Fruit fly (Drosophila melanogaster): ENCODE measurements around the gene CG32603.

The CG32603 gene

dm6 chrX:14169068-14169642 is 15.2 kb upstream of the CG32603 start, which contains the start of gene CG12480 (continued):
- TF ChIP-seq CG1647 (GFP tag; optimal IDR thresholded peaks at IDR 0.05) (no peak), dysf (GFP tag; IDR thresholded peaks at IDR 0.05) (peak; percentile 70; the same call in 2 of the 3 replicates), HLHmδ (GFP tag; optimal IDR thresholded peaks at IDR 0.05) (no peak), CG3407 (GFP tag; optimal IDR thresholded peaks at IDR 0.05) (no peak), CG13296 (GFP tag; optimal IDR thresholded peaks at IDR 0.05) (peak; percentile 51), Hr39 (optimal IDR thresholded peaks at IDR 0.05) (no peak), aop (GFP tag; IDR thresholded peaks at IDR 0.05) (no peak), sd (tag; optimal IDR thresholded peaks at IDR 0.05) (peak; percentile 38), CG12104 (GFP tag; optimal IDR thresholded peaks at IDR 0.05) (no peak), Ptx1 (GFP tag; IDR thresholded peaks at IDR 0.05) (0 out of 2 replicates have a peak, but pooled peaks have one; percentile 23), CG12942 (GFP tag; optimal IDR thresholded peaks at IDR 0.05) (no peak), CG6654 (GFP tag; optimal IDR thresholded peaks at IDR 0.05) (no peak), chinmo (GFP tag; IDR thresholded peaks at IDR 0.05; ENCODE audit: partially characterized antibody) (no peak), CG2116 (GFP tag; optimal IDR thresholded peaks at IDR 0.05) (no peak), CG14965 (GFP tag; optimal IDR thresholded peaks at IDR 0.05; ENCODE audit: borderline replicate concordance) (no peak), zfh1 (GFP tag; IDR thresholded peaks at IDR 0.05) (no peak; the same call in 2 of the 3 replicates), CG3847 (GFP tag; IDR thresholded peaks at IDR 0.05) (peak; percentile 66), nau (GFP tag; optimal IDR thresholded peaks at IDR 0.05) (no peak), Jarid2 (GFP tag; optimal IDR thresholded peaks at IDR 0.05) (no peak), toy (GFP tag; IDR thresholded peaks at IDR 0.05) (no peak), sim (GFP tag; IDR thresholded peaks at IDR 0.05) (no peak), bsh (GFP tag; optimal IDR thresholded peaks at IDR 0.05) (no peak), CG3995 (GFP tag; optimal IDR thresholded peaks at IDR 0.05) (no peak), CG9797 (GFP tag; optimal IDR thresholded peaks at IDR 0.05) (no peak), crol (GFP tag; IDR thresholded peaks at IDR 0.05) (no peak), Hand (GFP tag; optimal IDR thresholded peaks at IDR 0.05) (no peak), HmgZ (tag; optimal IDR thresholded peaks at IDR 0.05) (peak; percentile 44), CG31441 (GFP tag; IDR thresholded peaks at IDR 0.05) (no peak), cwo (GFP tag; optimal IDR thresholded peaks at IDR 0.05) (peak; percentile 27), Aef1 (GFP tag; IDR thresholded peaks at IDR 0.05) (no peak), CG8359 (GFP tag; optimal IDR thresholded peaks at IDR 0.05; ENCODE audit: borderline replicate concordance) (no peak), hth (optimal IDR thresholded peaks at IDR 0.05) (no peak), sens-2 (GFP tag; IDR thresholded peaks at IDR 0.05) (no peak), CG17328 (GFP tag; IDR thresholded peaks at IDR 0.05) (no peak), CG14441 (GFP tag; IDR thresholded peaks at IDR 0.05) (no peak), Xbp1 (GFP tag; optimal IDR thresholded peaks at IDR 0.05) (peak; percentile 15), Elba2 (GFP tag; optimal IDR thresholded peaks at IDR 0.05) (no peak), CG8290 (GFP tag; optimal IDR thresholded peaks at IDR 0.05) (no peak), CG8290 (tag; optimal IDR thresholded peaks at IDR 0.05) (peak in 1 of 2 experiments; percentile 76), gem (tag; optimal IDR thresholded peaks at IDR 0.05) (peak; percentile 61), tup (GFP tag; optimal IDR thresholded peaks at IDR 0.05) (no peak), CG2199 (GFP tag; IDR thresholded peaks at IDR 0.05) (no peak), lola (GFP tag; optimal IDR thresholded peaks at IDR 0.05) (no peak), mld (GFP tag; IDR thresholded peaks at IDR 0.05; ENCODE audit: partially characterized antibody) (no peak), bab2 (GFP tag; optimal IDR thresholded peaks at IDR 0.05) (peak; percentile 3), ro (GFP tag; IDR thresholded peaks at IDR 0.05) (no peak), wdn (GFP tag; IDR thresholded peaks at IDR 0.05) (0 out of 2 replicates have a peak, but pooled peaks have one; percentile 28), sima (GFP tag; optimal IDR thresholded peaks at IDR 0.05) (no peak), CG31365 (tag; optimal IDR thresholded peaks at IDR 0.05) (no peak), CG10366 (GFP tag; IDR thresholded peaks at IDR 0.05) (peak; percentile 25; the same call in 1 of the 2 replicates), Asciz (GFP tag; optimal IDR thresholded peaks at IDR 0.05) (no peak)
